Worm (Caenorhabditis elegans) whole organism, young adult: ENCODE measurements around the gene C49A9.4.

Experiments used
- B0336.3 ChIP-seq: fragments of 200-800 bp; sonication (Bioruptor generic); IDR thresholded peaks from 2 replicates; pipeline ENCODE4 v1.3.6; 2022; ENCODE audit warnings: missing genetic modification characterization, missing compliant biosample characterization
- C17E4.6 ChIP-seq: fragments of 200-800 bp; sonication (Bioruptor generic); IDR thresholded peaks from 2 replicates; pipeline ENCODE4 v1.3.6; 2022; ENCODE audit warnings: missing genetic modification reagents, missing genetic modification characterization, missing compliant biosample characterization
- F10E7.11 ChIP-seq: sonication (generic microtip); optimal IDR thresholded peaks from 2 replicates; lab custom pipeline; 2017; ENCODE audit warnings: mild to moderate bottlenecking, missing genetic modification characterization, moderate library complexity, missing compliant biosample characterization
- F37B4.10 ChIP-seq: fragments of 200-800 bp; sonication (Bioruptor generic); IDR thresholded peaks from 2 replicates; pipeline ENCODE4 v1.3.6; 2022; ENCODE audit warnings: missing genetic modification characterization, missing compliant biosample characterization
- F39B2.1 ChIP-seq: fragments of 200-800 bp; sonication (Bioruptor generic); IDR thresholded peaks from 2 replicates; pipeline ENCODE4 v1.3.6; 2022; ENCODE audit warnings: missing genetic modification reagents, missing genetic modification characterization, missing compliant biosample characterization
- F52B5.7 ChIP-seq: sonication (generic microtip); optimal IDR thresholded peaks from 2 replicates; lab custom pipeline; 2016; ENCODE audit warnings: mild to moderate bottlenecking, missing genetic modification characterization, missing compliant biosample characterization
- cebp-2 ChIP-seq: fragments of 200-800 bp; sonication (Bioruptor generic); IDR thresholded peaks from 2 replicates; pipeline ENCODE4 v1.3.6; 2022; ENCODE audit warnings: missing genetic modification characterization, missing compliant biosample characterization
- efl-1 ChIP-seq: fragments of 150-350 bp; optimal IDR thresholded peaks from 2 replicates; lab custom pipeline; 2014; ENCODE audit warnings: missing biosample characterization, missing genetic modification reagents, missing genetic modification characterization
- egl-44 ChIP-seq: fragments of 200-800 bp; sonication (Bioruptor generic); IDR thresholded peaks from 2 replicates; pipeline ENCODE4 v1.3.6; 2022; ENCODE audit warnings: missing genetic modification reagents, missing genetic modification characterization, missing compliant biosample characterization
- fkh-3 ChIP-seq: sonication (generic microtip); optimal IDR thresholded peaks from 2 replicates; lab custom pipeline; 2016; ENCODE audit warnings: mild to moderate bottlenecking, missing genetic modification characterization, missing compliant biosample characterization
- gei-17 ChIP-seq: fragments of 200-800 bp; sonication (Bioruptor generic); optimal IDR thresholded peaks from 2 replicates; lab custom pipeline; 2018; ENCODE audit warnings: mild to moderate bottlenecking, missing genetic modification characterization, missing compliant biosample characterization
- mcd-1 ChIP-seq: fragments of 200-800 bp; sonication (Bioruptor generic); IDR thresholded peaks from 2 replicates; pipeline ENCODE4 v1.3.6; 2022; ENCODE audit warnings: missing genetic modification reagents, missing genetic modification characterization, missing compliant biosample characterization
- mel-28 ChIP-seq: sonication (generic microtip); optimal IDR thresholded peaks from 2 replicates; lab custom pipeline; 2016; ENCODE audit warnings: borderline replicate concordance, mild to moderate bottlenecking, missing genetic modification characterization, missing compliant biosample characterization
- nfyb-1 ChIP-seq: fragments of 200-800 bp; sonication (Bioruptor generic); IDR thresholded peaks from 2 replicates; pipeline ENCODE4 v1.3.6; 2022; ENCODE audit warnings: missing genetic modification reagents, missing genetic modification characterization, missing compliant biosample characterization
- nhr-80 ChIP-seq: sonication (generic microtip); optimal IDR thresholded peaks from 2 replicates; lab custom pipeline; 2016; ENCODE audit warnings: missing genetic modification characterization, missing compliant biosample characterization
- unc-62 ChIP-seq: fragments of 150-350 bp; optimal IDR thresholded peaks from 2 replicates; lab custom pipeline; 2014; ENCODE audit warnings: missing biosample characterization, missing genetic modification reagents, missing genetic modification characterization
- zim-3 ChIP-seq: sonication (generic microtip); optimal IDR thresholded peaks from 2 replicates; lab custom pipeline; 2017; ENCODE audit warnings: mild to moderate bottlenecking, missing genetic modification characterization, moderate library complexity, missing compliant biosample characterization
- ztf-26 ChIP-seq: sonication (generic microtip); optimal IDR thresholded peaks from 2 replicates; lab custom pipeline; 2017; ENCODE audit warnings: missing genetic modification characterization, missing compliant biosample characterization

Gene C49A9.4

ce11 chrIV:6263244-6263643 is 43.8 kb downstream of the C49A9.4 start, which contains the start of gene srv-28:
Gene srv-28, minus strand, starts transcription at chrIV:6263344.
- no peak for TF ChIP-seq nfyb-1 (GFP tag; lab: Robert Waterston, UW)
- no peak for TF ChIP-seq mcd-1 (GFP tag; lab: Robert Waterston, UW)
- no peak for TF ChIP-seq F39B2.1 (GFP tag; lab: Robert Waterston, UW)
- no peak for TF ChIP-seq gei-17 (GFP tag; lab: Kevin White, UChicago)
- TF ChIP-seq C17E4.6 (GFP tag; lab: Robert Waterston, UW): no peak
- no peak for TF ChIP-seq cebp-2 (GFP tag; lab: Robert Waterston, UW)
- no peak for TF ChIP-seq unc-62 (GFP tag; lab: Kevin White, UChicago)
- TF ChIP-seq F37B4.10 (GFP tag; lab: Robert Waterston, UW): no peak
- TF ChIP-seq nhr-80: no peak

ce11 chrIV:6266499-6266898 is 47.0 kb downstream of the C49A9.4 start, which contains the start of gene srv-29:
Gene srv-29, minus strand, starts transcription at chrIV:6266599.
- TF ChIP-seq zim-3 (tag; lab: Kevin White, UChicago): no peak
- no peak for TF ChIP-seq efl-1 (GFP tag; lab: Kevin White, UChicago)
- no peak for TF ChIP-seq B0336.3 (GFP tag; lab: Robert Waterston, UW)
- TF ChIP-seq egl-44 (GFP tag; lab: Robert Waterston, UW): no peak

- TF ChIP-seq gei-17 (GFP tag; lab: Kevin White, UChicago) (no peak), F10E7.11 (tag; lab: Kevin White, UChicago) (no peak), mel-28 (tag; lab: Kevin White, UChicago) (no peak), ztf-26 (no peak), F52B5.7 (no peak), F39B2.1 (GFP tag; lab: Robert Waterston, UW) (no peak), fkh-3 (no peak)
Measured at ce11 chrIV:6269346-6269745, 49.9 kb downstream of the C49A9.4 start, which contains the start of gene srv-30. Gene srv-30, minus strand, starts transcription at chrIV:6269446.
